Worm (Caenorhabditis elegans) whole organism, young adult: Measurements from ENCODE around the gene mlt-10.

Source experiments
- B0019.2 ChIP-seq: fragments of 200-800 bp; sonication (Bioruptor generic); conservative IDR thresholded peaks from 2 replicates; pipeline ENCODE4 v1.3.6; 2022; ENCODE audit warnings: missing genetic modification reagents, missing genetic modification characterization, missing compliant biosample characterization
- B0035.1 ChIP-seq: sonication (generic microtip); optimal IDR thresholded peaks from 2 replicates; lab custom pipeline; 2016; ENCODE audit warnings: missing genetic modification characterization, mild to moderate bottlenecking, missing compliant biosample characterization, missing genotype, missing genetic modification reagents
- B0336.3 ChIP-seq: fragments of 200-800 bp; sonication (Bioruptor generic); IDR thresholded peaks from 2 replicates; pipeline ENCODE4 v1.3.6; 2022; ENCODE audit warnings: missing genetic modification characterization, missing compliant biosample characterization
- D2030.7 ChIP-seq: fragments of 200-800 bp; sonication (Bioruptor generic); IDR thresholded peaks from 2 replicates; pipeline ENCODE4 v1.3.6; 2022; ENCODE audit warnings: missing genetic modification reagents, missing genetic modification characterization, missing compliant biosample characterization
- F10E7.11 ChIP-seq: sonication (generic microtip); optimal IDR thresholded peaks from 2 replicates; lab custom pipeline; 2017; ENCODE audit warnings: mild to moderate bottlenecking, missing genetic modification characterization, moderate library complexity, missing compliant biosample characterization
- F39B2.1 ChIP-seq: fragments of 200-800 bp; sonication (Bioruptor generic); IDR thresholded peaks from 2 replicates; pipeline ENCODE4 v1.3.6; 2022; ENCODE audit warnings: missing genetic modification reagents, missing genetic modification characterization, missing compliant biosample characterization
- F52B5.7 ChIP-seq: sonication (generic microtip); optimal IDR thresholded peaks from 2 replicates; lab custom pipeline; 2016; ENCODE audit warnings: mild to moderate bottlenecking, missing genetic modification characterization, missing compliant biosample characterization
- Y56A3A.18 ChIP-seq: fragments of 200-800 bp; sonication (Bioruptor generic); IDR thresholded peaks from 2 replicates; pipeline ENCODE4 v1.3.6; 2022; ENCODE audit warnings: missing genetic modification reagents, missing genetic modification characterization, missing compliant biosample characterization
- Y67H2A.10 ChIP-seq: fragments of 200-800 bp; sonication (Bioruptor generic); conservative IDR thresholded peaks from 2 replicates; pipeline ENCODE4 v1.3.6; 2022; ENCODE audit warnings: missing genetic modification reagents, missing genetic modification characterization, missing compliant biosample characterization
- ama-1 ChIP-seq, 3 experiments: fragments of 150-350 bp in 1 of 3; sonication (generic microtip) in 2 of 3; optimal IDR thresholded peaks; 2 replicates each; lab custom pipeline; 2014 to 2018; ENCODE audit warnings: missing biosample characterization in 2 of 3, missing genetic modification characterization in 2 of 3, missing genetic modification reagents in 2 of 3
- atf-7 ChIP-seq: sonication (generic microtip); optimal IDR thresholded peaks from 2 replicates; lab custom pipeline; 2017; ENCODE audit warnings: mild to moderate bottlenecking, missing genetic modification characterization, missing compliant biosample characterization
- athp-1 ChIP-seq: sonication (generic microtip); optimal IDR thresholded peaks from 2 replicates; lab custom pipeline; 2017; ENCODE audit warnings: mild to moderate bottlenecking, missing genetic modification characterization, missing compliant biosample characterization
- attf-3 ChIP-seq: fragments of 200-800 bp; sonication (Bioruptor generic); conservative IDR thresholded peaks from 2 replicates; pipeline ENCODE4 v1.3.6; 2022; ENCODE audit warnings: missing genetic modification reagents, missing genetic modification characterization, missing compliant biosample characterization
- bed-2 ChIP-seq: fragments of 200-800 bp; sonication (Bioruptor generic); IDR thresholded peaks from 2 replicates; pipeline ENCODE4 v1.3.6; 2022; ENCODE audit warnings: missing genetic modification reagents, missing genetic modification characterization, missing compliant biosample characterization
- cebp-1 ChIP-seq, 2 experiments: fragments of 200-800 bp in 1 of 2; sonication (Bioruptor generic) in 1 of 2; sonication (generic microtip) in 1 of 2; IDR thresholded peaks in 1 of 2; optimal IDR thresholded peaks in 1 of 2; 2 replicates each; pipeline versions ENCODE4 v1.3.6 to Lab custom; 2017 to 2022; ENCODE audit warnings: missing compliant biosample characterization in 2 of 2, missing genetic modification characterization in 2 of 2, mild to moderate bottlenecking in 1 of 2, missing genetic modification reagents in 1 of 2, moderate library complexity in 1 of 2
- cebp-2 ChIP-seq: fragments of 200-800 bp; sonication (Bioruptor generic); IDR thresholded peaks from 2 replicates; pipeline ENCODE4 v1.3.6; 2022; ENCODE audit warnings: missing genetic modification characterization, missing compliant biosample characterization
- ceh-100 ChIP-seq: fragments of 200-800 bp; sonication (Bioruptor generic); IDR thresholded peaks from 2 replicates; pipeline ENCODE4 v1.3.6; 2022; ENCODE audit warnings: missing genetic modification reagents, missing genetic modification characterization, missing compliant biosample characterization
- ceh-27 ChIP-seq: fragments of 200-800 bp; sonication (Bioruptor generic); optimal IDR thresholded peaks from 2 replicates; lab custom pipeline; 2018; ENCODE audit warnings: mild to moderate bottlenecking, missing genetic modification characterization, moderate library complexity, missing compliant biosample characterization
- ceh-40 ChIP-seq: fragments of 200-800 bp; sonication (Bioruptor generic); IDR thresholded peaks from 2 replicates; pipeline ENCODE4 v1.3.6; 2022; ENCODE audit warnings: missing genetic modification characterization, missing compliant biosample characterization
- ceh-91 ChIP-seq: fragments of 200-800 bp; sonication (Bioruptor generic); IDR thresholded peaks from 2 replicates; pipeline ENCODE4 v1.3.6; 2022; ENCODE audit warnings: missing genetic modification reagents, missing genetic modification characterization, missing compliant biosample characterization
- dpff-1 ChIP-seq: sonication (generic microtip); optimal IDR thresholded peaks from 2 replicates; lab custom pipeline; 2017; ENCODE audit warnings: mild to moderate bottlenecking, missing genetic modification characterization, missing compliant biosample characterization
- dpl-1 ChIP-seq: fragments of 150-350 bp; optimal IDR thresholded peaks from 2 replicates; lab custom pipeline; 2014; ENCODE audit warnings: missing biosample characterization, missing genetic modification reagents, missing genetic modification characterization
- efl-1 ChIP-seq: fragments of 150-350 bp; optimal IDR thresholded peaks from 2 replicates; lab custom pipeline; 2014; ENCODE audit warnings: missing biosample characterization, missing genetic modification reagents, missing genetic modification characterization
- egl-18 ChIP-seq: fragments of 200-800 bp; sonication (Bioruptor generic); IDR thresholded peaks from 2 replicates; pipeline ENCODE4 v1.3.6; 2022; ENCODE audit warnings: missing genetic modification reagents, missing genetic modification characterization, missing compliant biosample characterization
- egrh-3 ChIP-seq: fragments of 200-800 bp; sonication (Bioruptor generic); IDR thresholded peaks from 2 replicates; pipeline ENCODE4 v1.3.6; 2022; ENCODE audit warnings: missing genetic modification reagents, missing genetic modification characterization, missing compliant biosample characterization
- hrde-1 ChIP-seq: sonication (generic microtip); optimal IDR thresholded peaks from 2 replicates; lab custom pipeline; 2016; ENCODE audit warnings: missing genetic modification characterization, mild to moderate bottlenecking, missing compliant biosample characterization, moderate library complexity, missing genotype, missing genetic modification reagents, borderline replicate concordance
- let-526 ChIP-seq: fragments of 200-800 bp; sonication (Bioruptor generic); IDR thresholded peaks from 2 replicates; pipeline ENCODE4 v1.3.6; 2022; ENCODE audit warnings: missing genetic modification reagents, missing genetic modification characterization, missing compliant biosample characterization
- let-607 ChIP-seq, 2 experiments: fragments of 200-800 bp in 1 of 2; sonication (Bioruptor generic) in 1 of 2; sonication (generic microtip) in 1 of 2; optimal IDR thresholded peaks; 2 replicates each; lab custom pipeline; 2016 to 2018; ENCODE audit warnings: mild to moderate bottlenecking in 2 of 2, missing compliant biosample characterization in 2 of 2, missing genetic modification characterization in 2 of 2, moderate library complexity in 2 of 2, missing genotype in 1 of 2
- mes-4 ChIP-seq: sonication (generic microtip); optimal IDR thresholded peaks from 2 replicates; lab custom pipeline; 2016; ENCODE audit warnings: missing genotype, missing genetic modification characterization, missing compliant biosample characterization
- nfya-1 ChIP-seq: sonication (generic microtip); optimal IDR thresholded peaks from 2 replicates; lab custom pipeline; 2017; ENCODE audit warnings: antibody characterized with exemption, missing compliant biosample characterization, missing genetic modification characterization, borderline replicate concordance; ENCODE audit not compliant: insufficient read depth
- nhr-27 ChIP-seq: fragments of 200-800 bp; sonication (Bioruptor generic); optimal IDR thresholded peaks from 2 replicates; lab custom pipeline; 2018; ENCODE audit warnings: mild to moderate bottlenecking, missing genetic modification characterization, moderate library complexity, missing compliant biosample characterization
- pbrm-1 ChIP-seq: fragments of 200-800 bp; sonication (Bioruptor generic); IDR thresholded peaks from 2 replicates; pipeline ENCODE4 v1.3.6; 2022; ENCODE audit warnings: missing genetic modification reagents, missing genetic modification characterization, missing compliant biosample characterization
- pha-4 ChIP-seq: fragments of 150-350 bp; sonication (generic microtip); optimal IDR thresholded peaks from 2 replicates; lab custom pipeline; 2014; ENCODE audit warnings: missing biosample characterization, missing genetic modification reagents, missing genetic modification characterization
- rec-8 ChIP-seq, 2 experiments: sonication (generic microtip); optimal IDR thresholded peaks; 2 replicates each; lab custom pipeline; 2016; ENCODE audit warnings: mild to moderate bottlenecking in 2 of 2, missing genetic modification characterization in 2 of 2, missing genetic modification reagents in 2 of 2, missing genotype in 2 of 2, missing biosample characterization in 1 of 2, missing compliant biosample characterization in 1 of 2, moderate library complexity in 1 of 2
- rpc-1 ChIP-seq, 2 experiments: fragments of 150-350 bp in 1 of 2; sonication (generic microtip) in 1 of 2; optimal IDR thresholded peaks; 2 replicates each; lab custom pipeline; 2014 to 2018; ENCODE audit warnings: missing biosample characterization in 1 of 2, missing genetic modification characterization in 1 of 2, missing genetic modification reagents in 1 of 2, missing genotype in 1 of 2
- sdz-38 ChIP-seq: sonication (generic microtip); optimal IDR thresholded peaks from 2 replicates; lab custom pipeline; 2016; ENCODE audit warnings: missing genotype, missing genetic modification characterization, missing compliant biosample characterization
- tbx-9 ChIP-seq: sonication (generic microtip); optimal IDR thresholded peaks from 2 replicates; lab custom pipeline; 2016; ENCODE audit warnings: borderline replicate concordance, missing genetic modification characterization, inconsistent platforms, missing compliant biosample characterization
- tlf-1 ChIP-seq: fragments of 200-800 bp; sonication (Bioruptor generic); optimal IDR thresholded peaks from 2 replicates; lab custom pipeline; 2018; ENCODE audit warnings: mild to moderate bottlenecking, missing genetic modification characterization, missing compliant biosample characterization
- xnd-1 ChIP-seq: sonication (generic microtip); optimal IDR thresholded peaks from 2 replicates; lab custom pipeline; 2016; ENCODE audit warnings: missing genotype, missing genetic modification reagents, missing genetic modification characterization, missing compliant biosample characterization
- ztf-18 ChIP-seq: sonication (generic microtip); optimal IDR thresholded peaks from 2 replicates; lab custom pipeline; 2016; ENCODE audit warnings: missing genotype, mild to moderate bottlenecking, missing genetic modification characterization, missing compliant biosample characterization
- ztf-22 ChIP-seq: fragments of 200-800 bp; sonication (Bioruptor generic); optimal IDR thresholded peaks from 2 replicates; lab custom pipeline; 2018; ENCODE audit warnings: mild to moderate bottlenecking, missing genetic modification characterization, moderate library complexity, missing compliant biosample characterization
- ztf-28 ChIP-seq: fragments of 200-800 bp; sonication (Bioruptor generic); IDR thresholded peaks from 2 replicates; pipeline ENCODE4 v1.3.6; 2022; ENCODE audit warnings: missing genetic modification reagents, missing genetic modification characterization, missing compliant biosample characterization
- ztf-3 ChIP-seq: fragments of 200-800 bp; sonication (Bioruptor generic); optimal IDR thresholded peaks from 2 replicates; lab custom pipeline; 2018; ENCODE audit warnings: mild to moderate bottlenecking, missing genetic modification characterization, missing compliant biosample characterization

mlt-10 gene

DNA sequence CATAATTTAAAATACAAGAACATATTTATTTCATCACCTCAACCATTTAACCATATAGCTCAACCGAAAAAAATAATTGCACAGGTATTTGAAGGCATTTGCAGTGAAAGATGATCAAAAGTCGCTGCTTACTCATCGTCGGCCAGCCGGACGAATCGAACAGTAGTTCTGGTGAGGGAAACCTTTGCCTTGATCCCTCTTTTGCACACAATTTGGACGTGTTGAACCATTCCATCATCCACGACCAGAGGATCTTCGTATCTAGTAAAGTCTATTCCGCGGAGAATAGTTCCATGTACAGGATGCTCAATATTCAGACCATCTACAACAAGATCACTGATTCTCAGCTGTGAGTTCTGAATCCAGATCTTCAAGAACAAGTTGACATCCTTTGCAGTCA lies 35.5 kb downstream of the mlt-10 start (continued):
- TF ChIP-seq hrde-1 (tag; lab: Kevin White, UChicago) (peak; percentile 3), F10E7.11 (tag; lab: Kevin White, UChicago) (no peak), ceh-27 (GFP tag; lab: Kevin White, UChicago) (no peak), ama-1 (optimal IDR thresholded peaks at IDR 0.05; lab: Kevin White, UChicago) (no peak), ama-1 (GFP tag; optimal IDR thresholded peaks at IDR 0.05; lab: Kevin White, UChicago) (no peak), B0019.2 (no peak), pha-4 (no peak), nfya-1 (no peak)

DNA sequence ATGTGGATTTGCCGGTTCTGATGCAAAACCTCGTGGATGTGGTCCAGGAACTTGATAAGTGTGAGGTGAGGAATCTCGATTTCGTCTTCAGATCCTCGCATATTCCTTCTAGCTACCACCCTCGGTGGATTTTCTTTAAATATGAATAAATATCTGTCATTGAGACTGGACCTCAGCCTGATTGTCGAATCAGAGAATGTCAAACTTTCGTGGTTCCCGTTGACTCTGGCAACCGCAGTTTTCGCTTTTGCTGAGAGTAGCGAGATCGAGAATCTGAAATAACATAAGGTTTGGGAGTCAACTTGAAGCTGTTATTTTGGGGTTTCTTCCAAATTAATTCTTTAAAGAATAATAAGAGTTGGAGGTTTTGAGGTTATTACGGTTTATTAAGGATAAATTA lies 36.1 kb downstream of the mlt-10 start, which contains the start of gene fbxb-14:
TSS of gene fbxb-14 (minus strand) at position 101 of the 400 bp plus-strand sequence.
- TF ChIP-seq nhr-27 (no peak), F10E7.11 (tag; lab: Kevin White, UChicago) (no peak), pha-4 (no peak), F52B5.7 (tag; lab: Kevin White, UChicago) (no peak), mes-4 (tag; lab: Kevin White, UChicago) (no peak), ceh-91 (GFP tag; lab: Robert Waterston, UW) (no peak), D2030.7 (no peak), ceh-100 (GFP tag; lab: Robert Waterston, UW) (no peak), F39B2.1 (GFP tag; lab: Robert Waterston, UW) (no peak), ztf-18 (tag; lab: Kevin White, UChicago) (no peak), rpc-1 (optimal IDR thresholded peaks at IDR 0.05; lab: Kevin White, UChicago) (no peak), rpc-1 (tag; optimal IDR thresholded peaks at IDR 0.05; lab: Kevin White, UChicago) (no peak), tbx-9 (tag; lab: Kevin White, UChicago) (no peak), xnd-1 (no peak), Y67H2A.10 (no peak), B0336.3 (GFP tag; lab: Robert Waterston, UW) (no peak), tlf-1 (GFP tag; lab: Kevin White, UChicago) (no peak), cebp-2 (GFP tag; lab: Robert Waterston, UW) (no peak), B0035.1 (tag; lab: Kevin White, UChicago) (no peak), sdz-38 (no peak)

DNA sequence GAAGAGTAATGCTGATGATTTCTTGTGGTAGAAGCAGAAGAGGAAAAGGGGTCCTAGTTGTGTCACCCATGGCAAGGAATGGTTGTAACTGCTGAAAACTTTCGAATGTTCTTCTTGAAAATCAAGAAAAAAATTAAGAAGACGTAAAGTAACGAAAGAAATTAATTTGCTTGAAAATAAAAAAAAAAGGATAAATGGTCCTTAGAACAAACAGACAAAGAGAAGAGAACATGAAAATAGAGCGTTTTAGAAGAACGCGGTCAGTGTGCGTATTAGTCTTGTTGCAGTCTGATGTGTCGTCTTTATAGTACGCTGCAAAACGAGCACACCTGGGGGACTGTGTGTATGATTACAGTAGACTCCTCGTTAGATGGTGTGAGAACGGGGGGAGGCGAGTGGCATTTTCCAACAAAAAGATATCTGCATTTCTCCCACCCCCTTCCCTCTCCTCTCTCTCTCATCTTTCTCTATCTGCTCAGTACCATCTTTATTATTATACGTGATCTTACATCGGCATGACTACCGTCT lies 37.9 kb downstream of the mlt-10 start, which contains the start of the genes W08F4.12 and W08F4.13:
TSS of gene W08F4.12 (minus strand) at position 101 of the 528 bp plus-strand sequence.
TSS of gene W08F4.13 (plus strand) at position 478 of the 528 bp plus-strand sequence.
- TF ChIP-seq dpl-1 (GFP tag; lab: Kevin White, UChicago), result no peak
- no peak for TF ChIP-seq ztf-3 (GFP tag; lab: Kevin White, UChicago)
- no peak for TF ChIP-seq pha-4
- TF ChIP-seq tbx-9 (tag; lab: Kevin White, UChicago), result no peak
- TF ChIP-seq nhr-27, result no peak
- TF ChIP-seq dpff-1 (tag; lab: Kevin White, UChicago), result no peak
- TF ChIP-seq let-526 (GFP tag; lab: Robert Waterston, UW), result no peak
- TF ChIP-seq rec-8 (tag; optimal IDR thresholded peaks at IDR 0.05; lab: Kevin White, UChicago), result no peak
- TF ChIP-seq egrh-3 (GFP tag; lab: Robert Waterston, UW), result no peak
- TF ChIP-seq let-607 (tag; optimal IDR thresholded peaks at IDR 0.05; lab: Kevin White, UChicago), result no peak
- no peak for TF ChIP-seq atf-7 (tag; lab: Kevin White, UChicago)

DNA sequence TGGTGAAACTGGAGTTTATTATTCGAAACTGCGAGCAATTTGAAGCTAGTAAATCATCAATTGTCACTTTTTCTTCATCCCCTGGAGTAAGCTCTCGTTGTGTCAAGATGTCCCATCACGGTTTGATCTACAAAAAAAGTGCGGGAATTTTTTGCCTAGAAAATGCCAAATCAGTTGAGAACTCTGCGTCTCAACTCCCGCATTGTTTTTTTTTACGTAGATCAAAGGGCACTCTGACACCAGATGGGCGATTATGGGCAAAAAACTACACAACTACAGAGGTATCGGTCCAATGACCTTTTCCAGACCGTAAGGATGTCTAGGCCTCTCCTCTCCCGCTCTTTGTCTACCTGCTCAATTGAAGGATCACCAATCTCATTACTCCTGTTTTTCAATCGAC lies 41.0 kb downstream of the mlt-10 start, which contains the start of gene fbxb-34:
TSS of gene fbxb-34 (plus strand) at position 301 of the 400 bp plus-strand sequence.
- TF ChIP-seq ztf-22 (no peak), bed-2 (GFP tag; lab: Robert Waterston, UW) (no peak), Y56A3A.18 (no peak), athp-1 (tag; lab: Kevin White, UChicago) (no peak), efl-1 (GFP tag; lab: Kevin White, UChicago) (no peak), ztf-28 (GFP tag; lab: Robert Waterston, UW) (no peak), pbrm-1 (GFP tag; lab: Robert Waterston, UW) (no peak), ceh-40 (no peak), attf-3 (GFP tag; lab: Robert Waterston, UW) (no peak), cebp-1 (GFP tag; IDR thresholded peaks at IDR 0.05; lab: Robert Waterston, UW) (no peak), cebp-1 (tag; optimal IDR thresholded peaks at IDR 0.05; lab: Kevin White, UChicago) (no peak), nhr-27 (no peak), egl-18 (no peak), ceh-100 (GFP tag; lab: Robert Waterston, UW) (no peak)
